Fruit fly (Drosophila melanogaster): ENCODE results near the gene Lectin-galC1.
A peak's percentile ranks its signal among the peaks of the same experiment; 100 is the strongest.

Gene Lectin-galC1

DNA sequence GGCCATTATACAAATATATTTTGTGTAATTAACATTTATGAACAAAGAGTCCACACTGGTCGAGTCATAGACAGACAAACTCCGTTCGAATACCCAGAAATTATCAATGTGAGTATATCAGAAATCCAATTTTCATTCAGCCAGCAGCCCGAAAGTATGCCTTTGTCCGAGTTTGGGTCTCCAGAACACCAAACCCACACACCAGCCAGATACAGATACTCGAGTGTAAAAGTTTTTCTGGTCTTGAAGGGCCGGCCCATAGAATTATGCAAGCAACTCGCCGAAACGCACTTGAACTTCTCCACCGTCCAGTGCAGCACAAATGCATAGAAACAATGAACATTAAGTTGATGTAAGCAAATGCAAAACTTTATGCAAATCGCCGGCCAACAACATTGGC, 38.6 kb upstream of the Lectin-galC1 start (continued):
- TF ChIP-seq CG16779 (GFP tag; IDR thresholded peaks at IDR 0.05) (no peak), Dbx (GFP tag; IDR thresholded peaks at IDR 0.05) (no peak), CG14860 (GFP tag; IDR thresholded peaks at IDR 0.05; ENCODE audit: partially characterized antibody) (no peak), CG10366 (GFP tag; IDR thresholded peaks at IDR 0.05) (no peak), CG14050 (GFP tag; IDR thresholded peaks at IDR 0.05) (no peak), h (optimal IDR thresholded peaks at IDR 0.05) (no peak), lola (GFP tag; optimal IDR thresholded peaks at IDR 0.05) (no peak), yki (optimal IDR thresholded peaks at IDR 0.05) (no peak), CG8290 (GFP tag; optimal IDR thresholded peaks at IDR 0.05) (no peak), CG8290 (tag; optimal IDR thresholded peaks at IDR 0.05) (peak in 1 of 2 experiments; percentile 15), cato (GFP tag; optimal IDR thresholded peaks at IDR 0.05; ENCODE audit: borderline replicate concordance) (no peak), sna (GFP tag; IDR thresholded peaks at IDR 0.05; ENCODE audit: partially characterized antibody) (no peak), danr (GFP tag; IDR thresholded peaks at IDR 0.05) (no peak), CG31365 (tag; optimal IDR thresholded peaks at IDR 0.05) (no peak), ATbp (GFP tag; optimal IDR thresholded peaks at IDR 0.05) (no peak), dpn (GFP tag; optimal IDR thresholded peaks at IDR 0.05) (no peak), knrl (GFP tag; IDR thresholded peaks at IDR 0.05; ENCODE audit: partially characterized antibody) (no peak), HLHmδ (GFP tag; optimal IDR thresholded peaks at IDR 0.05) (no peak), CG9797 (GFP tag; optimal IDR thresholded peaks at IDR 0.05) (no peak), CG4404 (GFP tag; IDR thresholded peaks at IDR 0.05) (no peak), Pdp1 (GFP tag; optimal IDR thresholded peaks at IDR 0.05) (peak in 1 of 2 experiments; percentile 81), Rfx (GFP tag; IDR thresholded peaks at IDR 0.05) (no peak), CG9437 (GFP tag; optimal IDR thresholded peaks at IDR 0.05) (no peak), CG3163 (GFP tag; optimal IDR thresholded peaks at IDR 0.05) (no peak), mirr (GFP tag; optimal IDR thresholded peaks at IDR 0.05) (no peak), prd (optimal IDR thresholded peaks at IDR 0.05) (no peak), prd (GFP tag; IDR thresholded peaks at IDR 0.05) (no peak), D19B (GFP tag; optimal IDR thresholded peaks at IDR 0.05) (no peak), Ets65A (GFP tag) (peak; percentile 83), CG12942 (GFP tag; optimal IDR thresholded peaks at IDR 0.05) (no peak), Fer2 (tag; optimal IDR thresholded peaks at IDR 0.05) (no peak), C15 (GFP tag; IDR thresholded peaks at IDR 0.05) (no peak), Spps (tag; optimal IDR thresholded peaks at IDR 0.05) (no peak), lov (optimal IDR thresholded peaks at IDR 0.05) (no peak), lov (GFP tag; IDR thresholded peaks at IDR 0.05) (no peak), oc (tag; optimal IDR thresholded peaks at IDR 0.05) (no peak), HLH4C (GFP tag; IDR thresholded peaks at IDR 0.05; ENCODE audit: partially characterized antibody) (no peak), CG2199 (GFP tag; IDR thresholded peaks at IDR 0.05) (0 out of 3 replicates have a peak, but pooled peaks have one; percentile 56), CG11398 (GFP tag; optimal IDR thresholded peaks at IDR 0.05) (no peak), dysf (GFP tag; IDR thresholded peaks at IDR 0.05) (0 out of 3 replicates have a peak, but pooled peaks have one; percentile 4), Blimp-1 (GFP tag; optimal IDR thresholded peaks at IDR 0.05) (no peak), CG8388 (GFP tag; optimal IDR thresholded peaks at IDR 0.05) (no peak), Nf-YA (GFP tag; IDR thresholded peaks at IDR 0.05) (no peak), CTCF (GFP tag; optimal IDR thresholded peaks at IDR 0.05) (peak; percentile 55), zfh1 (GFP tag; IDR thresholded peaks at IDR 0.05) (no peak), chinmo (GFP tag; IDR thresholded peaks at IDR 0.05; ENCODE audit: partially characterized antibody) (no peak), CrebB (tag; optimal IDR thresholded peaks at IDR 0.05) (no peak), Med (GFP tag) (peak; percentile 26), eve (GFP tag; optimal IDR thresholded peaks at IDR 0.05) (no peak), ken (GFP tag; IDR thresholded peaks at IDR 0.05) (no peak), maf-S (GFP tag; optimal IDR thresholded peaks at IDR 0.05) (no peak), cwo (GFP tag; optimal IDR thresholded peaks at IDR 0.05) (no peak), pita (GFP tag; optimal IDR thresholded peaks at IDR 0.05) (peak; percentile 37), esg (GFP tag; conservative IDR thresholded peaks at IDR 0.05) (no peak)

All from whole organism, embryonic.